Worm (Caenorhabditis elegans) whole organism, midembryonic: ENCODE results near the gene ZK1248.5.

Experiments
- T22C8.4 ChIP-seq: fragments of 200-800 bp; sonication (Bioruptor generic); IDR thresholded peaks from 2 replicates; pipeline ENCODE4 v1.3.6; 2022; ENCODE audit warnings: missing genetic modification characterization, missing compliant biosample characterization
- cog-1 ChIP-seq: sonication (generic microtip); optimal IDR thresholded peaks from 2 replicates; lab custom pipeline; 2016; ENCODE audit warnings: missing genetic modification characterization, missing compliant biosample characterization
- flt-1 ChIP-seq: fragments of 200-800 bp; sonication (Bioruptor generic); IDR thresholded peaks from 2 replicates; pipeline ENCODE4 v1.3.6; 2022; ENCODE audit warnings: missing genetic modification characterization, missing compliant biosample characterization
- klf-2 ChIP-seq: fragments of 200-800 bp; sonication (Bioruptor generic); conservative IDR thresholded peaks from 2 replicates; pipeline ENCODE4 v1.3.6; 2022; ENCODE audit warnings: missing genetic modification reagents, missing genetic modification characterization, missing compliant biosample characterization
- med-1 ChIP-seq: sonication (generic microtip); optimal IDR thresholded peaks from 2 replicates; lab custom pipeline; 2017; ENCODE audit warnings: missing genetic modification characterization, mild to moderate bottlenecking, missing compliant biosample characterization, antibody characterized with exemption, missing genetic modification reagents; ENCODE audit not compliant: insufficient read depth
- tab-1 ChIP-seq: fragments of 200-800 bp; sonication (Bioruptor generic); IDR thresholded peaks from 2 replicates; pipeline ENCODE4 v1.3.6; 2022; ENCODE audit warnings: missing genetic modification characterization, missing compliant biosample characterization
- ztf-23 ChIP-seq: fragments of 200-800 bp; sonication (Bioruptor generic); IDR thresholded peaks from 2 replicates; pipeline ENCODE4 v1.3.6; 2022; ENCODE audit warnings: missing genetic modification reagents, missing genetic modification characterization, missing compliant biosample characterization
- ztf-29 ChIP-seq: fragments of 200-800 bp; sonication (Bioruptor generic); IDR thresholded peaks from 2 replicates; pipeline ENCODE4 v1.3.6; 2022; ENCODE audit warnings: missing genetic modification reagents, missing genetic modification characterization, missing compliant biosample characterization

DNA sequence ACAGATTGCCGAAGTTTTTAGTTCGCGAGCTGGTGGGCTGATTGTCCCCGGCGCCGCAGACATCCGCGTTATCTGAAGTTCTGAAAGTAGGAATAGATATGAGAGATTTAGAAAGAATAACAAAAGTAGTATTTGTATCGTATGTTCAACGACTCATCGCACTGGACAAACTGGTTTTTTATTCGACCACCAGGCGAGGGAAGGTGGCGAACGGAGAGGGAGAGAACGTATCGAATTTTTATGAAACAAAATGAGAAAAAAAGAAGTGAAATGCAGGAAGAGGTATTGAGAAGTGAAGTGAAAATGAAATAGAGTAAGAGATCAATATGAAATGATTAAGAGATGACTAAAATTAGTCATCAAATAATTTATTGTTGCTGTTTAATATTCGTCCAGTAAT, 17.1 kb downstream of the ZK1248.5 start, which contains the start of gene tbc-2:
- no peak for TF ChIP-seq tab-1 (GFP tag; lab: Robert Waterston, UW)
- TF ChIP-seq ztf-23, result no peak
- no peak for TF ChIP-seq med-1 (GFP tag; lab: Kevin White, UChicago)
- no peak for TF ChIP-seq ztf-29 (GFP tag; lab: Robert Waterston, UW)
- no peak for TF ChIP-seq flt-1 (GFP tag; lab: Robert Waterston, UW)
- no peak for TF ChIP-seq klf-2 (GFP tag; lab: Robert Waterston, UW)
- no peak for TF ChIP-seq cog-1
- TF ChIP-seq T22C8.4 (GFP tag; lab: Robert Waterston, UW), result no peak
